Worm (Caenorhabditis elegans) whole organism, L4 larva: ENCODE results near the gene rgs-5.

Experiments
- D1046.2 ChIP-seq: fragments of 200-800 bp; sonication (Bioruptor generic); IDR thresholded peaks from 2 replicates; pipeline ENCODE4 v1.3.6; 2022; ENCODE audit warnings: missing genetic modification characterization, missing compliant biosample characterization
- F26F4.8 ChIP-seq: fragments of 200-800 bp; sonication (Bioruptor generic); conservative IDR thresholded peaks from 2 replicates; pipeline ENCODE4 v1.3.6; 2022; ENCODE audit warnings: missing genetic modification characterization, missing compliant biosample characterization
- T20F7.1 ChIP-seq: fragments of 200-800 bp; sonication (Bioruptor generic); optimal IDR thresholded peaks from 2 replicates; lab custom pipeline; 2018; ENCODE audit warnings: mild to moderate bottlenecking, missing genetic modification characterization, missing compliant biosample characterization
- T26A8.4 ChIP-seq: fragments of 200-800 bp; sonication (Bioruptor generic); IDR thresholded peaks from 2 replicates; pipeline ENCODE4 v1.3.6; 2022; ENCODE audit warnings: missing genetic modification characterization, missing compliant biosample characterization
- Y75B8A.6 ChIP-seq: fragments of 200-800 bp; sonication (Bioruptor generic); IDR thresholded peaks from 2 replicates; pipeline ENCODE4 v1.3.6; 2022; ENCODE audit warnings: missing genetic modification reagents, missing genetic modification characterization, missing compliant biosample characterization
- ZK337.2 ChIP-seq: fragments of 200-800 bp; sonication (Bioruptor generic); IDR thresholded peaks from 2 replicates; pipeline ENCODE4 v1.3.6; 2022; ENCODE audit warnings: missing genetic modification reagents, missing genetic modification characterization, missing compliant biosample characterization
- ZK546.5 ChIP-seq, 2 experiments: sonication (generic microtip); optimal IDR thresholded peaks; 2 replicates each; lab custom pipeline; 2017; ENCODE audit warnings: missing biosample characterization in 2 of 2, missing genetic modification characterization in 2 of 2
- aly-2 ChIP-seq: sonication (generic microtip); optimal IDR thresholded peaks from 2 replicates; lab custom pipeline; 2018; ENCODE audit warnings: missing biosample characterization, missing genetic modification characterization
- ceh-20 ChIP-seq: fragments of 200-800 bp; sonication (Bioruptor generic); IDR thresholded peaks from 2 replicates; pipeline ENCODE4 v1.3.6; 2022; ENCODE audit warnings: missing genetic modification reagents, missing genetic modification characterization, missing compliant biosample characterization
- ceh-28 ChIP-seq: fragments of 150-350 bp; optimal IDR thresholded peaks from 2 replicates; lab custom pipeline; 2014; ENCODE audit warnings: missing biosample characterization, missing genetic modification reagents, missing genetic modification characterization
- ceh-32 ChIP-seq: sonication (generic microtip); optimal IDR thresholded peaks from 2 replicates; lab custom pipeline; 2016; ENCODE audit warnings: mild to moderate bottlenecking, missing genetic modification characterization, missing compliant biosample characterization; ENCODE audit not compliant: poor library complexity
- ceh-82 ChIP-seq: sonication (generic microtip); optimal IDR thresholded peaks from 2 replicates; lab custom pipeline; 2017; ENCODE audit warnings: missing biosample characterization, missing genetic modification characterization
- cey-2 ChIP-seq: sonication (generic microtip); optimal IDR thresholded peaks from 3 replicates; lab custom pipeline; 2017; ENCODE audit warnings: missing genetic modification characterization, mild to moderate bottlenecking, missing compliant biosample characterization, antibody characterized with exemption, borderline replicate concordance; ENCODE audit not compliant: insufficient read depth
- daf-8 ChIP-seq: fragments of 200-800 bp; sonication (Bioruptor generic); IDR thresholded peaks from 2 replicates; pipeline ENCODE4 v1.3.6; 2022; ENCODE audit warnings: missing genetic modification characterization, missing compliant biosample characterization
- duxl-1 ChIP-seq: sonication (generic microtip); optimal IDR thresholded peaks from 2 replicates; lab custom pipeline; 2016; ENCODE audit warnings: mild to moderate bottlenecking, missing genetic modification characterization, moderate library complexity, missing compliant biosample characterization; ENCODE audit not compliant: poor library complexity
- egl-27 ChIP-seq: sonication (generic microtip); optimal IDR thresholded peaks from 3 replicates; lab custom pipeline; 2017; ENCODE audit warnings: missing biosample characterization, missing genetic modification reagents, missing genetic modification characterization
- hif-1 ChIP-seq, 2 experiments: sonication (generic microtip); optimal IDR thresholded peaks; 2 replicates each; lab custom pipeline; 2016 to 2017; ENCODE audit warnings: missing compliant biosample characterization in 2 of 2, missing genetic modification characterization in 2 of 2, missing genetic modification reagents in 2 of 2, missing genotype in 2 of 2, mild to moderate bottlenecking in 1 of 2
- hlh-11 ChIP-seq: fragments of 200-800 bp; sonication (Bioruptor generic); optimal IDR thresholded peaks from 2 replicates; lab custom pipeline; 2018; ENCODE audit warnings: mild to moderate bottlenecking, missing genetic modification characterization, missing compliant biosample characterization
- hmg-1.1 ChIP-seq: fragments of 200-800 bp; sonication (Bioruptor generic); IDR thresholded peaks from 2 replicates; pipeline ENCODE4 v1.3.6; 2022; ENCODE audit warnings: missing genetic modification reagents, missing genetic modification characterization, missing compliant biosample characterization
- lim-7 ChIP-seq: fragments of 200-800 bp; sonication (Bioruptor generic); IDR thresholded peaks from 2 replicates; pipeline ENCODE4 v1.3.6; 2022; ENCODE audit warnings: missing genetic modification characterization, missing compliant biosample characterization
- lin-13 ChIP-seq: fragments of 150-350 bp; optimal IDR thresholded peaks from 2 replicates; lab custom pipeline; 2014; ENCODE audit warnings: missing biosample characterization, missing genetic modification reagents, missing genetic modification characterization
- lin-38 ChIP-seq: fragments of 200-800 bp; sonication (Bioruptor generic); IDR thresholded peaks from 2 replicates; pipeline ENCODE4 v1.3.6; 2022; ENCODE audit warnings: missing genetic modification reagents, missing genetic modification characterization, missing compliant biosample characterization
- lin-39 ChIP-seq: fragments of 150-350 bp; optimal IDR thresholded peaks from 2 replicates; lab custom pipeline; 2014; ENCODE audit warnings: missing biosample characterization, missing genetic modification reagents, missing genetic modification characterization
- lir-3 ChIP-seq: sonication (generic microtip); optimal IDR thresholded peaks from 2 replicates; lab custom pipeline; 2016; ENCODE audit warnings: mild to moderate bottlenecking, missing genetic modification characterization, missing compliant biosample characterization
- madf-5 ChIP-seq, 2 experiments: fragments of 200-800 bp; sonication (Bioruptor generic); IDR thresholded peaks; 2 replicates each; pipeline ENCODE4 v1.3.6; 2022; ENCODE audit warnings: missing compliant biosample characterization in 2 of 2, missing genetic modification characterization in 2 of 2
- mdl-1 ChIP-seq, 2 experiments: fragments of 150-350 bp in 1 of 2; sonication (generic microtip) in 1 of 2; optimal IDR thresholded peaks; 2 replicates each; lab custom pipeline; 2014 to 2017; ENCODE audit warnings: missing biosample characterization in 2 of 2, missing genetic modification characterization in 2 of 2
- mdt-29 ChIP-seq: fragments of 200-800 bp; sonication (Bioruptor generic); IDR thresholded peaks from 2 replicates; pipeline ENCODE4 v1.3.6; 2022; ENCODE audit warnings: missing genetic modification reagents, missing genetic modification characterization, missing compliant biosample characterization
- mep-1 ChIP-seq: fragments of 150-350 bp; sonication (generic microtip); optimal IDR thresholded peaks from 3 replicates; lab custom pipeline; 2014; ENCODE audit warnings: missing biosample characterization, missing genetic modification characterization
- mes-2 ChIP-seq: sonication (generic microtip); optimal IDR thresholded peaks from 2 replicates; lab custom pipeline; 2016; ENCODE audit warnings: missing genotype, mild to moderate bottlenecking, missing genetic modification characterization, missing compliant biosample characterization; ENCODE audit not compliant: poor library complexity, severe bottlenecking
- mxl-2 ChIP-seq: fragments of 200-800 bp; sonication (Bioruptor generic); conservative IDR thresholded peaks from 2 replicates; pipeline ENCODE4 v1.3.6; 2022; ENCODE audit warnings: missing genetic modification reagents, missing genetic modification characterization, missing compliant biosample characterization
- nhr-10 ChIP-seq: fragments of 150-350 bp; optimal IDR thresholded peaks from 2 replicates; lab custom pipeline; 2014; ENCODE audit warnings: missing biosample characterization, missing genetic modification characterization
- nhr-237 ChIP-seq: sonication (generic microtip); optimal IDR thresholded peaks from 2 replicates; lab custom pipeline; 2017; ENCODE audit warnings: missing biosample characterization, missing genetic modification characterization
- nhr-25 ChIP-seq: sonication (generic microtip); optimal IDR thresholded peaks from 2 replicates; lab custom pipeline; 2017; ENCODE audit warnings: missing genetic modification characterization, mild to moderate bottlenecking, missing compliant biosample characterization, antibody characterized with exemption, moderate library complexity, borderline replicate concordance; ENCODE audit not compliant: insufficient read depth
- nhr-48 ChIP-seq: sonication (generic microtip); optimal IDR thresholded peaks from 2 replicates; lab custom pipeline; 2016; ENCODE audit warnings: mild to moderate bottlenecking, missing genetic modification characterization, missing compliant biosample characterization
- nhr-6 ChIP-seq: fragments of 150-350 bp; optimal IDR thresholded peaks from 2 replicates; lab custom pipeline; 2014; ENCODE audit warnings: missing biosample characterization, missing genetic modification characterization
- nhr-76 ChIP-seq: fragments of 150-350 bp; optimal IDR thresholded peaks from 2 replicates; lab custom pipeline; 2014; ENCODE audit warnings: missing biosample characterization, missing genetic modification characterization
- php-3 ChIP-seq: fragments of 200-800 bp; sonication (Bioruptor generic); IDR thresholded peaks from 2 replicates; pipeline ENCODE4 v1.3.6; 2022; ENCODE audit warnings: missing genetic modification reagents, missing genetic modification characterization, missing compliant biosample characterization
- rbr-2 ChIP-seq: sonication (generic microtip); optimal IDR thresholded peaks from 2 replicates; lab custom pipeline; 2016; ENCODE audit warnings: missing genotype, missing genetic modification characterization, missing compliant biosample characterization
- sdz-12 ChIP-seq: fragments of 200-800 bp; sonication (Bioruptor generic); optimal IDR thresholded peaks from 2 replicates; lab custom pipeline; 2018; ENCODE audit warnings: mild to moderate bottlenecking, missing genetic modification characterization, missing compliant biosample characterization
- skn-1 ChIP-seq: fragments of 150-350 bp; optimal IDR thresholded peaks from 2 replicates; lab custom pipeline; 2014; ENCODE audit warnings: missing biosample characterization, missing genetic modification characterization
- spr-1 ChIP-seq: sonication (generic microtip); optimal IDR thresholded peaks from 2 replicates; lab custom pipeline; 2016; ENCODE audit warnings: mild to moderate bottlenecking, missing genetic modification characterization, missing compliant biosample characterization
- spr-3 ChIP-seq: fragments of 200-800 bp; sonication (Bioruptor generic); optimal IDR thresholded peaks from 2 replicates; lab custom pipeline; 2018; ENCODE audit warnings: mild to moderate bottlenecking, missing genetic modification characterization, missing compliant biosample characterization
- tag-97 ChIP-seq: fragments of 200-800 bp; sonication (Bioruptor generic); IDR thresholded peaks from 2 replicates; pipeline ENCODE4 v1.3.6; 2022; ENCODE audit warnings: missing genetic modification characterization, missing compliant biosample characterization
- unc-62 ChIP-seq, 3 experiments: fragments of 150-350 bp in 1 of 3; sonication (generic microtip); optimal IDR thresholded peaks in 2 of 3; peaks in 1 of 3; 1 replicate in 1 of 3; 2 replicates in 2 of 3; lab custom pipeline; 2014 to 2017; ENCODE audit warnings: missing biosample characterization in 3 of 3, missing genetic modification characterization in 3 of 3, missing genetic modification reagents in 3 of 3, missing genotype in 1 of 3
- vab-7 ChIP-seq: fragments of 200-800 bp; sonication (Bioruptor generic); IDR thresholded peaks from 2 replicates; pipeline ENCODE4 v1.3.6; 2022; ENCODE audit warnings: missing genetic modification reagents, missing genetic modification characterization, missing compliant biosample characterization
- zag-1 ChIP-seq: fragments of 150-350 bp; optimal IDR thresholded peaks from 2 replicates; lab custom pipeline; 2014; ENCODE audit warnings: missing biosample characterization, missing genetic modification characterization
- zfp-2 ChIP-seq: sonication (generic microtip); optimal IDR thresholded peaks from 2 replicates; lab custom pipeline; 2016; ENCODE audit warnings: mild to moderate bottlenecking, missing genetic modification characterization, missing compliant biosample characterization
- zip-11 ChIP-seq: fragments of 200-800 bp; sonication (Bioruptor generic); IDR thresholded peaks from 2 replicates; pipeline ENCODE4 v1.3.6; 2022; ENCODE audit warnings: missing genetic modification characterization, missing compliant biosample characterization
- ztf-11 ChIP-seq: fragments of 150-350 bp; optimal IDR thresholded peaks from 2 replicates; lab custom pipeline; 2014; ENCODE audit warnings: missing biosample characterization, missing genetic modification characterization
- ztf-7 ChIP-seq: fragments of 150-350 bp; optimal IDR thresholded peaks from 2 replicates; lab custom pipeline; 2014; ENCODE audit warnings: missing biosample characterization, missing genetic modification characterization

The rgs-5 gene

ce11 chrIII:5715467-5715866 lies 17.1 kb downstream of the rgs-5 start (continued):
- TF ChIP-seq nhr-76 (tag; lab: Kevin White, UChicago) (no peak), ceh-28 (tag; lab: Kevin White, UChicago) (peak; percentile 9), ZK337.2 (GFP tag; lab: Robert Waterston, UW) (no peak), Y75B8A.6 (GFP tag; lab: Robert Waterston, UW) (no peak), lin-13 (GFP tag; lab: Kevin White, UChicago) (peak; percentile 48), mdt-29 (GFP tag; lab: Robert Waterston, UW) (peak; percentile 23; the same call in 1 of the 2 replicates), lir-3 (no peak), nhr-25 (tag; lab: Kevin White, UChicago) (peak; percentile 32), madf-5 (GFP tag; IDR thresholded peaks at IDR 0.05; lab: Robert Waterston, UW) (no peak), ztf-11 (tag; lab: Kevin White, UChicago) (no peak), mxl-2 (GFP tag; lab: Robert Waterston, UW) (no peak), ceh-32 (tag; lab: Kevin White, UChicago) (no peak), ztf-7 (no peak), T20F7.1 (no peak), F26F4.8 (no peak), nhr-48 (tag; lab: Kevin White, UChicago) (peak; percentile 41), duxl-1 (tag; lab: Kevin White, UChicago) (peak; percentile 27), lin-39 (tag; lab: Kevin White, UChicago) (no peak), spr-1 (no peak), lin-38 (GFP tag; lab: Robert Waterston, UW) (peak; percentile 49; the same call in 1 of the 2 replicates), zip-11 (GFP tag; lab: Robert Waterston, UW) (0 out of 2 replicates have a peak, but pooled peaks have one; percentile 11), nhr-237 (no peak), egl-27 (tag; lab: Kevin White, UChicago) (no peak), mes-2 (tag; lab: Kevin White, UChicago) (peak; percentile 74), ceh-20 (no peak), T26A8.4 (GFP tag; lab: Robert Waterston, UW) (peak; percentile 69), tag-97 (GFP tag; lab: Robert Waterston, UW) (no peak), vab-7 (peak; percentile 40; the same call in 1 of the 2 replicates), daf-8 (GFP tag; lab: Robert Waterston, UW) (no peak), zag-1 (tag; lab: Kevin White, UChicago) (no peak), ZK546.5 (tag; optimal IDR thresholded peaks at IDR 0.05; lab: Kevin White, UChicago) (no peak), nhr-6 (peak; percentile 79), sdz-12 (GFP tag; lab: Kevin White, UChicago) (no peak), hlh-11 (peak; percentile 80), php-3 (peak; percentile 9; the same call in 1 of the 2 replicates), aly-2 (tag; lab: Kevin White, UChicago) (no peak), rbr-2 (tag; lab: Kevin White, UChicago) (peak; percentile 58), mep-1 (tag; lab: Kevin White, UChicago) (peak; percentile 74), skn-1 (no peak), D1046.2 (GFP tag; lab: Robert Waterston, UW) (0 out of 2 replicates have a peak, but pooled peaks have one; percentile 12), hif-1 (tag; optimal IDR thresholded peaks at IDR 0.05; lab: Kevin White, UChicago) (peak in 1 of 2 experiments; percentile 72), spr-3 (GFP tag; lab: Kevin White, UChicago) (no peak), unc-62 (GFP tag; optimal IDR thresholded peaks at IDR 0.05 in 1 of 2; lab: Kevin White, UChicago) (peak in 1 of 2 experiments; percentile 93), unc-62 (tag; optimal IDR thresholded peaks at IDR 0.05; lab: Kevin White, UChicago) (no peak), ceh-82 (tag; lab: Kevin White, UChicago) (no peak), cey-2 (tag; lab: Kevin White, UChicago) (no peak), lim-7 (no peak), mdl-1 (tag; optimal IDR thresholded peaks at IDR 0.05; lab: Kevin White, UChicago) (peak; percentile 66 to 78), nhr-10 (tag; lab: Kevin White, UChicago) (no peak), hmg-1.1 (GFP tag; lab: Robert Waterston, UW) (no peak; the same call in none of the 2 replicates), zfp-2 (tag; lab: Kevin White, UChicago) (no peak)
